Worm (Caenorhabditis elegans): ENCODE results near the gene F38B2.3.
A peak's percentile ranks its signal among the peaks of the same experiment; 100 is the strongest.

F38B2.3 gene

DNA sequence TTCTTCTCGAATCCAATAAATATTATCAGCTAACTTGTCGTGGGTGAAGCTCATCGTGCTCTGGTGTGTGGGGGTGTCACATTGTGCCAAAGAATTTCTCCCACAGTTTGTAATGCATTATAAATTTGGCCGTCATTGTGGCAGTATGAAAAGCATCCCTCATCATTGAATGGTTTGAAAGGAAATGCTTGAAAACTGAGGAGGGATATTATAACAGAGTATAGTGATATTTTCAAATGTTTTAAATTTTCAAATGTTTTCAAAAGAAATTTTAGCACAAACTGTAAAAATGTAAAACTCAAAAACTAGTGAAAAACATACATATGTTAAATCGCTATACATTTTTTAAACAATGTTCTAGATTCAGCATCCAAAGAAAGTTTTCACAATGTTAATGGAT lies 17.2 kb downstream of the F38B2.3 start, which contains the start of gene C03A3.3:
Gene C03A3.3, minus strand, starts transcription at position 101 of the 400 bp plus-strand sequence.
- TF ChIP-seq ceh-24 (tag; optimal IDR thresholded peaks at IDR 0.05) (no peak), fkh-10 (GFP tag; optimal IDR thresholded peaks at IDR 0.05) (no peak), elt-4 (tag; optimal IDR thresholded peaks at IDR 0.05) (no peak), lim-6 (tag; optimal IDR thresholded peaks at IDR 0.05) (no peak), ceh-31 (tag; optimal IDR thresholded peaks at IDR 0.05) (no peak), C08G9.2 (tag; optimal IDR thresholded peaks at IDR 0.05) (no peak)

ce11 chrX:11266711-11267110 lies 19.4 kb downstream of the F38B2.3 start, which contains the start of gene C03A3.9:
Gene C03A3.9, plus strand, starts transcription at chrX:11267011.
- TF ChIP-seq mec-3 (tag; optimal IDR thresholded peaks at IDR 0.05; ENCODE audit: borderline replicate concordance) (no peak), sdc-2 (tag; optimal IDR thresholded peaks at IDR 0.05) (no peak), pqm-1 (tag; optimal IDR thresholded peaks at IDR 0.05) (no peak), ceh-18 (tag; optimal IDR thresholded peaks at IDR 0.05) (no peak), K02D7.2 (tag; optimal IDR thresholded peaks at IDR 0.05) (no peak), Y22D7AL.16 (tag; optimal IDR thresholded peaks at IDR 0.05) (no peak), unc-42 (tag; optimal IDR thresholded peaks at IDR 0.05) (no peak), rnt-1 (tag; optimal IDR thresholded peaks at IDR 0.05) (no peak), nfya-1 (tag; optimal IDR thresholded peaks at IDR 0.05) (no peak), lim-6 (tag; optimal IDR thresholded peaks at IDR 0.05) (no peak), ceh-24 (tag; optimal IDR thresholded peaks at IDR 0.05) (no peak), ceh-34 (tag; optimal IDR thresholded peaks at IDR 0.05) (no peak), fax-1 (tag; optimal IDR thresholded peaks at IDR 0.05) (no peak), pha-4 (tag; optimal IDR thresholded peaks at IDR 0.05) (no peak), sox-4 (tag; optimal IDR thresholded peaks at IDR 0.05) (no peak), unc-3 (GFP tag; conservative IDR thresholded peaks at IDR 0.05) (no peak), unc-3 (tag; optimal IDR thresholded peaks at IDR 0.05) (no peak), ets-4 (tag; optimal IDR thresholded peaks at IDR 0.05) (no peak)

DNA sequence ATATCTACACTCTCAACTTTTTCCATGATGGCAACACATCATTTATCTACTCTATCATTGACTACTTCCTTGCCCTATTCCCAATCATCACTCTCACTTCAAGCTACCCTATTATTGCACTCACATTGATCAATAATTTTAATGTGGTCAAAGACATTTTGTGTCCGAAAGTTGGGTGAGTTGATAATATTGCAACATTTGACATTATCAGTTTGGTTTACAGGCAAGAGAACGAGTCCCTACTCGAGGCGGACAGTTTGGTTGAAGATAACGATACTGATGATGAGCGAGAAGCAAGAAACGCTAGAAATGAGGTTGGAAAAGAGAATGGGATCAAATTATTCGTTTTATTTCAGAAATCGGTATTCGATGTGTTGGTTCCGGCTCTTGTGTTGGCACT lies 21.4 kb downstream of the F38B2.3 start:
- TF ChIP-seq ceh-2 (tag; optimal IDR thresholded peaks at IDR 0.05), result no peak
- TF ChIP-seq ceh-22 (tag; optimal IDR thresholded peaks at IDR 0.05), result no peak
- no peak for TF ChIP-seq gmeb-2 (tag; optimal IDR thresholded peaks at IDR 0.05)
- no peak for TF ChIP-seq Y22D7AL.16 (tag; optimal IDR thresholded peaks at IDR 0.05)
- no peak for TF ChIP-seq dve-1 (tag; optimal IDR thresholded peaks at IDR 0.05)
- TF ChIP-seq ceh-45 (GFP tag; IDR thresholded peaks at IDR 0.05), result no peak
- TF ChIP-seq ceh-19 (GFP tag; optimal IDR thresholded peaks at IDR 0.05), result no peak
- no peak for TF ChIP-seq che-1 (tag; optimal IDR thresholded peaks at IDR 0.05)
- TF ChIP-seq elt-2 (tag; optimal IDR thresholded peaks at IDR 0.05), result no peak
- TF ChIP-seq unc-42 (tag; optimal IDR thresholded peaks at IDR 0.05), result no peak
- no peak for TF ChIP-seq lin-11 (tag; optimal IDR thresholded peaks at IDR 0.05)
- no peak for TF ChIP-seq ztf-16 (tag; optimal IDR thresholded peaks at IDR 0.05)
- TF ChIP-seq ttx-3 (tag; optimal IDR thresholded peaks at IDR 0.05), result no peak

ce11 chrX:11262319-11263074 lies 23.6 kb downstream of the F38B2.3 start, which contains the start of gene C03A3.2:
Gene C03A3.2, plus strand, starts transcription at chrX:11262848.
- peak; percentile 68 for TF ChIP-seq ceh-14 (tag; optimal IDR thresholded peaks at IDR 0.05)
- peak; percentile 13 for TF ChIP-seq madf-2 (tag; optimal IDR thresholded peaks at IDR 0.05)
- no peak for TF ChIP-seq unc-55 (GFP tag; optimal IDR thresholded peaks at IDR 0.05)
- TF ChIP-seq unc-86 (tag; optimal IDR thresholded peaks at IDR 0.05), result no peak
- peak; percentile 20 for TF ChIP-seq rnt-1 (tag; optimal IDR thresholded peaks at IDR 0.05)
- peak; percentile 2 for TF ChIP-seq ref-2 (tag; optimal IDR thresholded peaks at IDR 0.05)
- peak; percentile 76 for TF ChIP-seq tbx-2 (tag; optimal IDR thresholded peaks at IDR 0.05)
- TF ChIP-seq nfya-1 (tag; optimal IDR thresholded peaks at IDR 0.05), result peak; percentile 77
- no peak for TF ChIP-seq pha-2 (tag; optimal IDR thresholded peaks at IDR 0.05)
- peak; percentile 81 for TF ChIP-seq ceh-18 (tag; optimal IDR thresholded peaks at IDR 0.05)
- TF ChIP-seq ceh-6 (GFP tag; optimal IDR thresholded peaks at IDR 0.05), result peak; percentile 23
- TF ChIP-seq ceh-31 (tag; optimal IDR thresholded peaks at IDR 0.05), result peak; percentile 94
- peak; percentile 43 for TF ChIP-seq pros-1 (tag; optimal IDR thresholded peaks at IDR 0.05)
- peak; percentile 66 for TF ChIP-seq ceh-34 (tag; optimal IDR thresholded peaks at IDR 0.05)
- TF ChIP-seq ets-4 (tag; optimal IDR thresholded peaks at IDR 0.05), result no peak
- TF ChIP-seq unc-42 (tag; optimal IDR thresholded peaks at IDR 0.05), result peak; percentile 90

Data from whole organism, late embryonic.